Worm (Caenorhabditis elegans) whole organism, young adult: Measurements from ENCODE around the gene col-20.
A peak's percentile ranks its signal among the peaks of the same experiment; 100 is the strongest.

Experiments
- B0019.2 ChIP-seq: fragments of 200-800 bp; sonication (Bioruptor generic); conservative IDR thresholded peaks from 2 replicates; pipeline ENCODE4 v1.3.6; 2022; ENCODE audit warnings: missing genetic modification reagents, missing genetic modification characterization, missing compliant biosample characterization
- B0035.1 ChIP-seq: sonication (generic microtip); optimal IDR thresholded peaks from 2 replicates; lab custom pipeline; 2016; ENCODE audit warnings: missing genetic modification characterization, mild to moderate bottlenecking, missing compliant biosample characterization, missing genotype, missing genetic modification reagents
- B0261.1 ChIP-seq: sonication (generic microtip); optimal IDR thresholded peaks from 2 replicates; lab custom pipeline; 2016; ENCODE audit warnings: mild to moderate bottlenecking, missing genetic modification characterization, moderate library complexity, missing compliant biosample characterization
- C17E4.6 ChIP-seq: fragments of 200-800 bp; sonication (Bioruptor generic); IDR thresholded peaks from 2 replicates; pipeline ENCODE4 v1.3.6; 2022; ENCODE audit warnings: missing genetic modification reagents, missing genetic modification characterization, missing compliant biosample characterization
- D2030.7 ChIP-seq: fragments of 200-800 bp; sonication (Bioruptor generic); IDR thresholded peaks from 2 replicates; pipeline ENCODE4 v1.3.6; 2022; ENCODE audit warnings: missing genetic modification reagents, missing genetic modification characterization, missing compliant biosample characterization
- F52B5.7 ChIP-seq: sonication (generic microtip); optimal IDR thresholded peaks from 2 replicates; lab custom pipeline; 2016; ENCODE audit warnings: mild to moderate bottlenecking, missing genetic modification characterization, missing compliant biosample characterization
- F55B11.4 ChIP-seq: sonication (generic microtip); optimal IDR thresholded peaks from 2 replicates; lab custom pipeline; 2016; ENCODE audit warnings: missing compliant biosample characterization, missing genetic modification characterization, borderline replicate concordance; ENCODE audit not compliant: insufficient read depth
- T07F8.4 ChIP-seq: sonication (generic microtip); optimal IDR thresholded peaks from 2 replicates; lab custom pipeline; 2016; ENCODE audit warnings: mild to moderate bottlenecking, missing genetic modification characterization, moderate library complexity, missing compliant biosample characterization
- Y53G8AR.9 ChIP-seq: fragments of 200-800 bp; sonication (Bioruptor generic); conservative IDR thresholded peaks from 2 replicates; pipeline ENCODE4 v1.3.6; 2022; ENCODE audit warnings: missing genetic modification reagents, missing genetic modification characterization, missing compliant biosample characterization
- Y56A3A.18 ChIP-seq: fragments of 200-800 bp; sonication (Bioruptor generic); IDR thresholded peaks from 2 replicates; pipeline ENCODE4 v1.3.6; 2022; ENCODE audit warnings: missing genetic modification reagents, missing genetic modification characterization, missing compliant biosample characterization
- Y67H2A.10 ChIP-seq: fragments of 200-800 bp; sonication (Bioruptor generic); conservative IDR thresholded peaks from 2 replicates; pipeline ENCODE4 v1.3.6; 2022; ENCODE audit warnings: missing genetic modification reagents, missing genetic modification characterization, missing compliant biosample characterization
- Y95B8A.8 ChIP-seq: fragments of 200-800 bp; sonication (Bioruptor generic); IDR thresholded peaks from 2 replicates; pipeline ENCODE4 v1.3.6; 2022; ENCODE audit warnings: missing genetic modification reagents, missing genetic modification characterization, missing compliant biosample characterization
- ZK185.1 ChIP-seq: sonication (generic microtip); optimal IDR thresholded peaks from 2 replicates; lab custom pipeline; 2016; ENCODE audit warnings: mild to moderate bottlenecking, missing genetic modification characterization, missing compliant biosample characterization; ENCODE audit not compliant: poor library complexity, severe bottlenecking
- ama-1 ChIP-seq, 3 experiments: fragments of 150-350 bp in 1 of 3; sonication (generic microtip) in 2 of 3; optimal IDR thresholded peaks; 2 replicates each; lab custom pipeline; 2014 to 2018; ENCODE audit warnings: missing biosample characterization in 2 of 3, missing genetic modification characterization in 2 of 3, missing genetic modification reagents in 2 of 3
- aptf-2 ChIP-seq: fragments of 200-800 bp; sonication (Bioruptor generic); conservative IDR thresholded peaks from 2 replicates; pipeline ENCODE4 v1.3.6; 2022; ENCODE audit warnings: missing genetic modification reagents, missing genetic modification characterization, missing compliant biosample characterization
- attf-6 ChIP-seq: fragments of 200-800 bp; sonication (Bioruptor generic); IDR thresholded peaks from 2 replicates; pipeline ENCODE4 v1.3.6; 2022; ENCODE audit warnings: missing genetic modification reagents, missing genetic modification characterization, missing compliant biosample characterization
- ccch-3 ChIP-seq: fragments of 200-800 bp; sonication (Bioruptor generic); optimal IDR thresholded peaks from 2 replicates; lab custom pipeline; 2018; ENCODE audit warnings: mild to moderate bottlenecking, missing genetic modification characterization, missing compliant biosample characterization
- ceh-58 ChIP-seq: fragments of 200-800 bp; sonication (Bioruptor generic); IDR thresholded peaks from 2 replicates; pipeline ENCODE4 v1.3.6; 2022; ENCODE audit warnings: missing genetic modification characterization, missing compliant biosample characterization
- ceh-79 ChIP-seq: sonication (generic microtip); optimal IDR thresholded peaks from 2 replicates; lab custom pipeline; 2017; ENCODE audit warnings: mild to moderate bottlenecking, missing genetic modification characterization, missing compliant biosample characterization
- chd-7 ChIP-seq: sonication (generic microtip); optimal IDR thresholded peaks from 2 replicates; lab custom pipeline; 2016; ENCODE audit warnings: mild to moderate bottlenecking, missing genetic modification characterization, moderate library complexity, missing compliant biosample characterization
- die-1 ChIP-seq: sonication (generic microtip); optimal IDR thresholded peaks from 2 replicates; lab custom pipeline; 2016; ENCODE audit warnings: missing genotype, mild to moderate bottlenecking, missing genetic modification characterization, missing compliant biosample characterization
- egl-18 ChIP-seq: fragments of 200-800 bp; sonication (Bioruptor generic); IDR thresholded peaks from 2 replicates; pipeline ENCODE4 v1.3.6; 2022; ENCODE audit warnings: missing genetic modification reagents, missing genetic modification characterization, missing compliant biosample characterization
- egl-44 ChIP-seq: fragments of 200-800 bp; sonication (Bioruptor generic); IDR thresholded peaks from 2 replicates; pipeline ENCODE4 v1.3.6; 2022; ENCODE audit warnings: missing genetic modification reagents, missing genetic modification characterization, missing compliant biosample characterization
- egrh-3 ChIP-seq: fragments of 200-800 bp; sonication (Bioruptor generic); IDR thresholded peaks from 2 replicates; pipeline ENCODE4 v1.3.6; 2022; ENCODE audit warnings: missing genetic modification reagents, missing genetic modification characterization, missing compliant biosample characterization
- ets-4 ChIP-seq: fragments of 200-800 bp; sonication (Bioruptor generic); optimal IDR thresholded peaks from 2 replicates; lab custom pipeline; 2018; ENCODE audit warnings: mild to moderate bottlenecking, missing genetic modification characterization, missing compliant biosample characterization
- fkh-3 ChIP-seq: sonication (generic microtip); optimal IDR thresholded peaks from 2 replicates; lab custom pipeline; 2016; ENCODE audit warnings: mild to moderate bottlenecking, missing genetic modification characterization, missing compliant biosample characterization
- him-1 ChIP-seq: sonication (generic microtip); optimal IDR thresholded peaks from 2 replicates; lab custom pipeline; 2016; ENCODE audit warnings: missing genotype, missing genetic modification reagents, missing genetic modification characterization, missing compliant biosample characterization
- hlh-26 ChIP-seq: fragments of 200-800 bp; sonication (Bioruptor generic); conservative IDR thresholded peaks from 2 replicates; pipeline ENCODE4 v1.3.6; 2022; ENCODE audit warnings: missing genetic modification reagents, missing genetic modification characterization, missing compliant biosample characterization
- hmg-20 ChIP-seq: fragments of 200-800 bp; sonication (Bioruptor generic); IDR thresholded peaks from 2 replicates; pipeline ENCODE4 v1.3.6; 2022; ENCODE audit warnings: missing genetic modification reagents, missing genetic modification characterization, missing compliant biosample characterization
- let-607 ChIP-seq, 2 experiments: fragments of 200-800 bp in 1 of 2; sonication (Bioruptor generic) in 1 of 2; sonication (generic microtip) in 1 of 2; optimal IDR thresholded peaks; 2 replicates each; lab custom pipeline; 2016 to 2018; ENCODE audit warnings: mild to moderate bottlenecking in 2 of 2, missing compliant biosample characterization in 2 of 2, missing genetic modification characterization in 2 of 2, moderate library complexity in 2 of 2, missing genotype in 1 of 2
- lin-35 ChIP-seq, 3 experiments: fragments of 150-350 bp in 2 of 3; sonication (generic microtip) in 1 of 3; optimal IDR thresholded peaks; 2 replicates each; lab custom pipeline; 2014 to 2018; ENCODE audit warnings: missing biosample characterization in 3 of 3, missing genetic modification characterization in 3 of 3, missing genetic modification reagents in 3 of 3
- lir-1 ChIP-seq: fragments of 200-800 bp; sonication (Bioruptor generic); conservative IDR thresholded peaks from 2 replicates; pipeline ENCODE4 v1.3.6; 2022; ENCODE audit warnings: missing genetic modification reagents, missing genetic modification characterization, missing compliant biosample characterization
- madf-10 ChIP-seq: sonication (generic microtip); optimal IDR thresholded peaks from 2 replicates; lab custom pipeline; 2016; ENCODE audit warnings: mild to moderate bottlenecking, missing genetic modification characterization, missing compliant biosample characterization
- madf-3 ChIP-seq: fragments of 200-800 bp; sonication (Bioruptor generic); IDR thresholded peaks from 2 replicates; pipeline ENCODE4 v1.3.6; 2022; ENCODE audit warnings: missing genetic modification reagents, missing genetic modification characterization, missing compliant biosample characterization
- madf-8 ChIP-seq: fragments of 200-800 bp; sonication (Bioruptor generic); conservative IDR thresholded peaks from 2 replicates; pipeline ENCODE4 v1.3.6; 2022; ENCODE audit warnings: missing genetic modification reagents, missing genetic modification characterization, missing compliant biosample characterization
- mcd-1 ChIP-seq: fragments of 200-800 bp; sonication (Bioruptor generic); IDR thresholded peaks from 2 replicates; pipeline ENCODE4 v1.3.6; 2022; ENCODE audit warnings: missing genetic modification reagents, missing genetic modification characterization, missing compliant biosample characterization
- nfya-1 ChIP-seq: sonication (generic microtip); optimal IDR thresholded peaks from 2 replicates; lab custom pipeline; 2017; ENCODE audit warnings: antibody characterized with exemption, missing compliant biosample characterization, missing genetic modification characterization, borderline replicate concordance; ENCODE audit not compliant: insufficient read depth
- nhr-179 ChIP-seq: sonication (generic microtip); optimal IDR thresholded peaks from 2 replicates; lab custom pipeline; 2016; ENCODE audit warnings: mild to moderate bottlenecking, missing genetic modification characterization, missing compliant biosample characterization
- pha-4 ChIP-seq: fragments of 150-350 bp; sonication (generic microtip); optimal IDR thresholded peaks from 2 replicates; lab custom pipeline; 2014; ENCODE audit warnings: missing biosample characterization, missing genetic modification reagents, missing genetic modification characterization
- repo-1 ChIP-seq: sonication (generic microtip); optimal IDR thresholded peaks from 2 replicates; lab custom pipeline; 2017; ENCODE audit warnings: mild to moderate bottlenecking, missing genetic modification characterization, missing compliant biosample characterization
- sea-2 ChIP-seq: fragments of 200-800 bp; sonication (Bioruptor generic); IDR thresholded peaks from 2 replicates; pipeline ENCODE4 v1.3.6; 2022; ENCODE audit warnings: missing genetic modification characterization, missing compliant biosample characterization
- snpc-1.1 ChIP-seq: sonication (generic microtip); optimal IDR thresholded peaks from 2 replicates; lab custom pipeline; 2017; ENCODE audit warnings: missing genetic modification characterization, mild to moderate bottlenecking, missing compliant biosample characterization, antibody characterized with exemption, moderate library complexity, missing genotype, missing genetic modification reagents; ENCODE audit not compliant: insufficient read depth
- sptf-2 ChIP-seq: fragments of 200-800 bp; sonication (Bioruptor generic); optimal IDR thresholded peaks from 2 replicates; lab custom pipeline; 2018; ENCODE audit warnings: mild to moderate bottlenecking, missing genetic modification characterization, missing compliant biosample characterization
- tbx-9 ChIP-seq: sonication (generic microtip); optimal IDR thresholded peaks from 2 replicates; lab custom pipeline; 2016; ENCODE audit warnings: borderline replicate concordance, missing genetic modification characterization, inconsistent platforms, missing compliant biosample characterization
- xnd-1 ChIP-seq: sonication (generic microtip); optimal IDR thresholded peaks from 2 replicates; lab custom pipeline; 2016; ENCODE audit warnings: missing genotype, missing genetic modification reagents, missing genetic modification characterization, missing compliant biosample characterization
- ztf-18 ChIP-seq: sonication (generic microtip); optimal IDR thresholded peaks from 2 replicates; lab custom pipeline; 2016; ENCODE audit warnings: missing genotype, mild to moderate bottlenecking, missing genetic modification characterization, missing compliant biosample characterization
- ztf-25 ChIP-seq: fragments of 200-800 bp; sonication (Bioruptor generic); IDR thresholded peaks from 2 replicates; pipeline ENCODE4 v1.3.6; 2022; ENCODE audit warnings: missing genetic modification reagents, missing genetic modification characterization, missing compliant biosample characterization
- ztf-6 ChIP-seq: fragments of 200-800 bp; sonication (Bioruptor generic); IDR thresholded peaks from 2 replicates; pipeline ENCODE4 v1.3.6; 2022; ENCODE audit warnings: missing genetic modification reagents, missing genetic modification characterization, missing compliant biosample characterization

col-20 gene

ce11 chrII:4904277-4904676, 33.7 kb upstream of the col-20 start (continued):
- 0 out of 2 replicates have a peak, but pooled peaks have one; percentile 10 for TF ChIP-seq lir-1 (GFP tag; lab: Robert Waterston, UW)
- no peak for TF ChIP-seq die-1 (tag; lab: Kevin White, UChicago)
- no peak for TF ChIP-seq C17E4.6 (GFP tag; lab: Robert Waterston, UW)
- TF ChIP-seq snpc-1.1 (tag; lab: Kevin White, UChicago) = peak; percentile 52
- TF ChIP-seq xnd-1 (tag; lab: Kevin White, UChicago) = peak; percentile 26
- no peak for TF ChIP-seq hlh-26 (GFP tag; lab: Robert Waterston, UW)
- no peak for TF ChIP-seq ztf-6 (GFP tag; lab: Robert Waterston, UW)
- TF ChIP-seq madf-3 = peak; percentile 29; the same call in 1 of the 2 replicates
- no peak for TF ChIP-seq let-607 (tag; optimal IDR thresholded peaks at IDR 0.05; lab: Kevin White, UChicago)
- peak in 1 of 3 experiments; percentile 68 for TF ChIP-seq lin-35 (GFP tag; optimal IDR thresholded peaks at IDR 0.05; lab: Kevin White, UChicago)
- TF ChIP-seq sptf-2 (GFP tag; lab: Kevin White, UChicago) = no peak
- TF ChIP-seq madf-8 (GFP tag; lab: Robert Waterston, UW) = peak; percentile 47; the same call in 1 of the 2 replicates
- no peak for TF ChIP-seq egrh-3 (GFP tag; lab: Robert Waterston, UW)
- TF ChIP-seq F52B5.7 (tag; lab: Kevin White, UChicago) = no peak
- TF ChIP-seq B0261.1 (tag; lab: Kevin White, UChicago) = no peak
- TF ChIP-seq B0019.2 (GFP tag; lab: Robert Waterston, UW) = no peak
- TF ChIP-seq tbx-9 (tag; lab: Kevin White, UChicago) = no peak
- no peak for TF ChIP-seq ets-4 (GFP tag; lab: Kevin White, UChicago)
- no peak for TF ChIP-seq Y53G8AR.9 (GFP tag; lab: Robert Waterston, UW)
- TF ChIP-seq repo-1 (tag; lab: Kevin White, UChicago) = no peak
- TF ChIP-seq egl-18 (GFP tag; lab: Robert Waterston, UW) = no peak
- no peak for TF ChIP-seq fkh-3
- TF ChIP-seq sea-2 (GFP tag; lab: Robert Waterston, UW) = no peak
- no peak for TF ChIP-seq attf-6 (GFP tag; lab: Robert Waterston, UW)
- TF ChIP-seq F55B11.4 (tag; lab: Kevin White, UChicago) = no peak
- TF ChIP-seq mcd-1 (GFP tag; lab: Robert Waterston, UW) = peak; percentile 70
- no peak for TF ChIP-seq ama-1 (optimal IDR thresholded peaks at IDR 0.05; lab: Kevin White, UChicago)
- TF ChIP-seq ama-1 (GFP tag; optimal IDR thresholded peaks at IDR 0.05; lab: Kevin White, UChicago) = no peak
- TF ChIP-seq egl-44 (GFP tag; lab: Robert Waterston, UW) = no peak
- no peak for TF ChIP-seq B0035.1 (tag; lab: Kevin White, UChicago)
- TF ChIP-seq ZK185.1 (tag; lab: Kevin White, UChicago) = peak; percentile 58
- 0 out of 2 replicates have a peak, but pooled peaks have one; percentile 49 for TF ChIP-seq Y67H2A.10 (GFP tag; lab: Robert Waterston, UW)
- no peak for TF ChIP-seq nfya-1 (tag; lab: Kevin White, UChicago)
- no peak for TF ChIP-seq ztf-25 (GFP tag; lab: Robert Waterston, UW)
- TF ChIP-seq chd-7 (tag; lab: Kevin White, UChicago) = peak; percentile 9
- no peak for TF ChIP-seq nhr-179 (tag; lab: Kevin White, UChicago)
- peak; percentile 37 for TF ChIP-seq pha-4
- peak; percentile 69 for TF ChIP-seq D2030.7 (GFP tag; lab: Robert Waterston, UW)
- no peak for TF ChIP-seq Y56A3A.18 (GFP tag; lab: Robert Waterston, UW)
- TF ChIP-seq ztf-18 (tag; lab: Kevin White, UChicago) = peak; percentile 17
- TF ChIP-seq madf-10 (tag; lab: Kevin White, UChicago) = peak; percentile 40
- TF ChIP-seq T07F8.4 (tag; lab: Kevin White, UChicago) = no peak
- no peak for TF ChIP-seq ceh-58 (GFP tag; lab: Robert Waterston, UW)
- TF ChIP-seq Y95B8A.8 (GFP tag; lab: Robert Waterston, UW) = 0 out of 2 replicates have a peak, but pooled peaks have one; percentile 60
- no peak for TF ChIP-seq ccch-3
- TF ChIP-seq him-1 (tag; lab: Kevin White, UChicago) = no peak
- no peak for TF ChIP-seq hmg-20 (GFP tag; lab: Robert Waterston, UW)
- TF ChIP-seq aptf-2 (GFP tag; lab: Robert Waterston, UW) = no peak
- no peak for TF ChIP-seq ceh-79 (tag; lab: Kevin White, UChicago)
